Worm (Caenorhabditis elegans) whole organism, L2 larva: Measurements from ENCODE around the gene mip-2.

Source experiments
- C34F6.9 ChIP-seq: fragments of 150-350 bp; optimal IDR thresholded peaks from 2 replicates; lab custom pipeline; 2014; ENCODE audit warnings: missing biosample characterization, missing genetic modification characterization
- F13H6.1 ChIP-seq: sonication (generic microtip); optimal IDR thresholded peaks from 2 replicates; lab custom pipeline; 2016; ENCODE audit warnings: missing genetic modification characterization, missing compliant biosample characterization
- R02D3.7 ChIP-seq: fragments of 150-350 bp; optimal IDR thresholded peaks from 2 replicates; lab custom pipeline; 2014; ENCODE audit warnings: missing biosample characterization, missing genetic modification characterization
- Y55F3AM.14 ChIP-seq: fragments of 200-800 bp; sonication (Bioruptor generic); optimal IDR thresholded peaks from 2 replicates; lab custom pipeline; 2018; ENCODE audit warnings: mild to moderate bottlenecking, missing genetic modification characterization, missing compliant biosample characterization
- alr-1 ChIP-seq: fragments of 150-350 bp; optimal IDR thresholded peaks from 2 replicates; lab custom pipeline; 2014; ENCODE audit warnings: missing biosample characterization, missing genetic modification characterization
- aly-2 ChIP-seq: fragments of 150-350 bp; optimal IDR thresholded peaks from 2 replicates; lab custom pipeline; 2014; ENCODE audit warnings: missing biosample characterization, missing genetic modification characterization
- ama-1 ChIP-seq: fragments of 150-350 bp; optimal IDR thresholded peaks from 2 replicates; lab custom pipeline; 2018; ENCODE audit warnings: inconsistent platforms
- blmp-1 ChIP-seq: sonication (generic microtip); optimal IDR thresholded peaks from 2 replicates; lab custom pipeline; 2017; ENCODE audit warnings: missing genetic modification characterization, mild to moderate bottlenecking, missing compliant biosample characterization, antibody characterized with exemption, moderate library complexity; ENCODE audit not compliant: insufficient read depth
- ceh-16 ChIP-seq: fragments of 150-350 bp; optimal IDR thresholded peaks from 2 replicates; lab custom pipeline; 2014; ENCODE audit warnings: missing biosample characterization, missing genetic modification characterization
- ceh-82 ChIP-seq: fragments of 150-350 bp; optimal IDR thresholded peaks from 2 replicates; lab custom pipeline; 2014; ENCODE audit warnings: missing biosample characterization, missing genetic modification characterization
- dmd-4 ChIP-seq: sonication (generic microtip); optimal IDR thresholded peaks from 2 replicates; lab custom pipeline; 2017; ENCODE audit warnings: missing biosample characterization, missing genetic modification characterization
- elt-3 ChIP-seq: sonication (generic microtip); optimal IDR thresholded peaks from 2 replicates; lab custom pipeline; 2017; ENCODE audit warnings: missing biosample characterization, missing genetic modification characterization
- fos-1 ChIP-seq: fragments of 150-350 bp; optimal IDR thresholded peaks from 2 replicates; lab custom pipeline; 2014; ENCODE audit warnings: missing biosample characterization, missing genetic modification characterization
- gmeb-1 ChIP-seq: fragments of 150-350 bp; optimal IDR thresholded peaks from 2 replicates; lab custom pipeline; 2014; ENCODE audit warnings: missing biosample characterization, missing genetic modification characterization
- lin-39 ChIP-seq: fragments of 150-350 bp; optimal IDR thresholded peaks from 2 replicates; lab custom pipeline; 2014; ENCODE audit warnings: missing biosample characterization, missing genetic modification reagents, missing genetic modification characterization
- lsy-2 ChIP-seq, 2 experiments: fragments of 150-350 bp in 1 of 2; sonication (generic microtip) in 1 of 2; optimal IDR thresholded peaks; 2 replicates each; lab custom pipeline; 2014 to 2017; ENCODE audit warnings: missing biosample characterization in 2 of 2, missing genetic modification characterization in 2 of 2
- mbf-1 ChIP-seq: sonication (generic microtip); optimal IDR thresholded peaks from 2 replicates; lab custom pipeline; 2017; ENCODE audit warnings: missing biosample characterization, missing genetic modification characterization
- mdl-1 ChIP-seq, 2 experiments: fragments of 150-350 bp in 1 of 2; sonication (generic microtip) in 1 of 2; optimal IDR thresholded peaks; 2 replicates each; lab custom pipeline; 2017; ENCODE audit warnings: missing biosample characterization in 2 of 2, missing genetic modification characterization in 2 of 2
- nhr-11 ChIP-seq: fragments of 150-350 bp; optimal IDR thresholded peaks from 2 replicates; lab custom pipeline; 2014; ENCODE audit warnings: missing biosample characterization, missing genetic modification characterization
- nhr-12 ChIP-seq: fragments of 150-350 bp; optimal IDR thresholded peaks from 2 replicates; lab custom pipeline; 2014; ENCODE audit warnings: missing biosample characterization, missing genetic modification characterization
- nhr-129 ChIP-seq: fragments of 150-350 bp; optimal IDR thresholded peaks from 2 replicates; lab custom pipeline; 2014; ENCODE audit warnings: missing biosample characterization, missing genetic modification characterization
- nhr-21 ChIP-seq: fragments of 150-350 bp; optimal IDR thresholded peaks from 2 replicates; lab custom pipeline; 2014; ENCODE audit warnings: missing biosample characterization, missing genetic modification characterization
- nhr-25 ChIP-seq: fragments of 150-350 bp; sonication (generic microtip); optimal IDR thresholded peaks from 3 replicates; lab custom pipeline; 2014; ENCODE audit warnings: missing biosample characterization, missing genetic modification characterization
- nhr-6 ChIP-seq: fragments of 150-350 bp; optimal IDR thresholded peaks from 2 replicates; lab custom pipeline; 2014; ENCODE audit warnings: missing biosample characterization, missing genetic modification characterization
- peb-1 ChIP-seq: fragments of 150-350 bp; optimal IDR thresholded peaks from 2 replicates; lab custom pipeline; 2014; ENCODE audit warnings: missing biosample characterization, missing genetic modification characterization
- sem-4 ChIP-seq: fragments of 150-350 bp; optimal IDR thresholded peaks from 2 replicates; lab custom pipeline; 2014; ENCODE audit warnings: missing biosample characterization, missing genetic modification reagents, missing genetic modification characterization
- snpc-4 ChIP-seq: fragments of 150-350 bp; optimal IDR thresholded peaks from 2 replicates; lab custom pipeline; 2014; ENCODE audit warnings: missing biosample characterization, missing genetic modification characterization
- zag-1 ChIP-seq: fragments of 150-350 bp; optimal IDR thresholded peaks from 2 replicates; lab custom pipeline; 2014; ENCODE audit warnings: missing biosample characterization, missing genetic modification characterization
- ztf-4 ChIP-seq: fragments of 150-350 bp; optimal IDR thresholded peaks from 2 replicates; lab custom pipeline; 2014; ENCODE audit warnings: missing biosample characterization, missing genetic modification characterization

Gene mip-2

DNA sequence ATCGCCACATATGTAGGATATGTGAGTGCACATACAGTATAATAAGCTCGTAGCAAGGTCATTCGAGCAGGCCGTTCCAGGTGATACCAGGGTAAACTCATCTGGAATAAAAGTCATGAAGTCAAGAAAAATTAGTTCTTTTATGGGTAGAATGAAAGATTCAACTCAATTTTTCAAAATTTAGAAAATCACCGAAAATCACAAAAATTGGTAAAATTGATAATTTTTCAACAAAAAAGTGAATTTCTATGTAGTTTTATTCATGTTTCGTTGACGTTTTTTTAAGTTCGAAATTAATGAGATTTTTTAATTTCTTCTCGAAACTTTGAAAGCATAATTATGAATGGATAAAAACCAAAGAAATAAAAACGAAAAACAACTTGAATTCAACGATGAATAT is 50.0 kb downstream of the mip-2 start, which contains the start of gene F53F4.16:
Gene F53F4.16 (minus strand): TSS at position 101 of the 400 bp plus-strand sequence.
- TF ChIP-seq zag-1 (tag; lab: Kevin White, UChicago) (no peak), mdl-1 (tag; optimal IDR thresholded peaks at IDR 0.05; lab: Kevin White, UChicago) (no peak), Y55F3AM.14 (no peak), lsy-2 (tag; optimal IDR thresholded peaks at IDR 0.05; lab: Kevin White, UChicago) (no peak), ceh-16 (tag; lab: Kevin White, UChicago) (no peak), ztf-4 (no peak), nhr-6 (tag; lab: Kevin White, UChicago) (no peak), snpc-4 (tag; lab: Kevin White, UChicago) (no peak), aly-2 (tag; lab: Kevin White, UChicago) (no peak), fos-1 (tag; lab: Kevin White, UChicago) (no peak), nhr-129 (tag; lab: Kevin White, UChicago) (no peak), blmp-1 (tag; lab: Kevin White, UChicago) (no peak), nhr-11 (tag; lab: Kevin White, UChicago) (no peak), mbf-1 (tag; lab: Kevin White, UChicago) (no peak), elt-3 (tag; lab: Kevin White, UChicago) (no peak), ama-1 (lab: Kevin White, UChicago) (no peak)

DNA sequence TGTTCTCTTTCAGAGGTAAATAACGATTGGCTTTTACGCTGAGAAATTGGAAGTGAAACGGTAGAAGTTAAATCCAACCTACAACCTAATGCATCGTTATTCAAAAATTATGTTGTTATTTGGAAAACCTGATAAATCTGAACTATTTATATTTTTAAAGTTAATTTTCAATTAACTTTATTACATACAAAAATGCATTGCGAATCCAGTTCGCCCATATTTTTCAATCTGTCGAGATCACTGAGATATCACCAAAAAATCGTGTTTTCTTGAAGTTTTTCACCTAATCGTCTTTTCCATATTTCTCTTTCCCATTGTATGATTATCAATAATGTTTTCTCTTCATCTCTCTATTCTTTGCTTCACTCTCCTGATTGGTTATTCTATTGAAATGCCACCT is 51.1 kb downstream of the mip-2 start, which contains the start of gene F53F4.15:
Gene F53F4.15 (plus strand): TSS at position 301 of the 400 bp plus-strand sequence.
- TF ChIP-seq gmeb-1 (tag; lab: Kevin White, UChicago), result no peak
- no peak for TF ChIP-seq lin-39 (tag; lab: Kevin White, UChicago)
- no peak for TF ChIP-seq F13H6.1 (tag; lab: Kevin White, UChicago)
- TF ChIP-seq, all 48 proteins: peak for 0

DNA sequence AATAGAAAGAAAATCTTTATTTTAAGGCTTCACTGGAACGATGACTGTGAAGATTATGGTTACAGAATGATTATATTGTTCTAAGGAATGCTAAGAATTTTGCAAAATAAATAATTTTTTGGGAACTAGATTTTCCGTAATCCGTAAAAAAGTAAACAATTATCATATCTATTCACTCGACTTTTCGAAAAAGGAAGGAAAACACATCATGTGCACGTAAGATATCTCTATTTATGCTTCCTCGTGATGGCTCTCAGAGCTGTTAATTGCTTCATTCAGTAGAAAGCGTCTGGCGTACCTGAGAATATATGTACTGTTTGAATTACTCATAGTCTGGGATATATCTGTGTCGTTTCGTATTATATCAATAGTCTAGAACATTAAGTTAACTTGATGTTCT is 52.0 kb downstream of the mip-2 start, which contains the start of gene srd-11:
Gene srd-11 (minus strand): TSS at position 101 of the 400 bp plus-strand sequence.
- no peak for TF ChIP-seq ceh-82 (tag; lab: Kevin White, UChicago)
- TF ChIP-seq nhr-6 (tag; lab: Kevin White, UChicago), result no peak
- no peak for TF ChIP-seq dmd-4 (tag; lab: Kevin White, UChicago)
- TF ChIP-seq nhr-12, result no peak
- TF ChIP-seq ztf-4, result no peak
- TF ChIP-seq C34F6.9 (tag; lab: Kevin White, UChicago), result no peak
- no peak for TF ChIP-seq peb-1
- no peak for TF ChIP-seq R02D3.7
- no peak for TF ChIP-seq F13H6.1 (tag; lab: Kevin White, UChicago)
- no peak for TF ChIP-seq sem-4 (tag; lab: Kevin White, UChicago)
- no peak for TF ChIP-seq zag-1 (tag; lab: Kevin White, UChicago)
- TF ChIP-seq nhr-25, result no peak
- no peak for TF ChIP-seq mdl-1 (tag; optimal IDR thresholded peaks at IDR 0.05; lab: Kevin White, UChicago)
- no peak for TF ChIP-seq alr-1 (tag; lab: Kevin White, UChicago)
- no peak for TF ChIP-seq nhr-21
- no peak for TF ChIP-seq blmp-1 (tag; lab: Kevin White, UChicago)
